Comparison of ENCODE assay signal across 1 fruit fly cellular context in genomic region chr3R:30770069-30770633, dm6.
TF ChIP-seq lines count a peak whose summit lies in the region.

No protein-coding gene starts in this region.

TF ChIP-seq in whole organism, embryonic, 481 proteins besides CTCF, POLR2A, EP300 and RAD21 (continued from another document and continues in another):
- TF ChIP-seq dmrt11E (tag; optimal IDR thresholded peaks at IDR 0.05; lab: Kevin White, UChicago) (peak; percentile 55), Trl (optimal IDR thresholded peaks at IDR 0.05; lab: Kevin White, UChicago) (no peak), Trl (GFP tag; optimal IDR thresholded peaks at IDR 0.05; lab: Kevin White, UChicago) (no peak), eve (GFP tag; optimal IDR thresholded peaks at IDR 0.05; lab: Kevin White, UChicago) (no peak), CG15073 (GFP tag; optimal IDR thresholded peaks at IDR 0.05; lab: Kevin White, UChicago) (no peak), NC2α (GFP tag; optimal IDR thresholded peaks at IDR 0.05; lab: Kevin White, UChicago) (no peak), bbx (GFP tag; IDR thresholded peaks at IDR 0.05; lab: Robert Waterston, UW; ENCODE audit: partially characterized antibody) (no peak), emc (GFP tag; optimal IDR thresholded peaks at IDR 0.05; lab: Kevin White, UChicago) (no peak), CG2129 (GFP tag; IDR thresholded peaks at IDR 0.05; lab: Robert Waterston, UW; ENCODE audit: partially characterized antibody) (no peak), dpn (GFP tag; optimal IDR thresholded peaks at IDR 0.05; lab: Kevin White, UChicago) (no peak), CG17568 (GFP tag; optimal IDR thresholded peaks at IDR 0.05; lab: Kevin White, UChicago) (no peak), mirr (GFP tag; optimal IDR thresholded peaks at IDR 0.05; lab: Kevin White, UChicago) (no peak), phol (tag; optimal IDR thresholded peaks at IDR 0.05; lab: Kevin White, UChicago) (no peak), CG4707 (GFP tag; optimal IDR thresholded peaks at IDR 0.05; lab: Kevin White, UChicago) (no peak), E2f2 (GFP tag; IDR thresholded peaks at IDR 0.05; lab: Robert Waterston, UW) (no peak), MTF-1 (GFP tag; optimal IDR thresholded peaks at IDR 0.05; lab: Kevin White, UChicago; ENCODE audit: borderline replicate concordance) (no peak), Usf (GFP tag; optimal IDR thresholded peaks at IDR 0.05; lab: Kevin White, UChicago) (no peak), kay (GFP tag; optimal IDR thresholded peaks at IDR 0.05; lab: Kevin White, UChicago) (no peak), Blimp-1 (GFP tag; optimal IDR thresholded peaks at IDR 0.05; lab: Kevin White, UChicago) (no peak), CG4404 (GFP tag; IDR thresholded peaks at IDR 0.05; lab: Robert Waterston, UW) (peak; percentile 49), CG43689 (GFP tag; IDR thresholded peaks at IDR 0.05; lab: Robert Waterston, UW) (no peak), CG2116 (GFP tag; optimal IDR thresholded peaks at IDR 0.05; lab: Kevin White, UChicago) (no peak), dm (GFP tag; optimal IDR thresholded peaks at IDR 0.05; lab: Kevin White, UChicago) (peak; percentile 27), zfh1 (GFP tag; IDR thresholded peaks at IDR 0.05; lab: Robert Waterston, UW) (peak; percentile 35; the same call in 1 of the 3 replicates), fd96Cb (tag; optimal IDR thresholded peaks at IDR 0.05; lab: Kevin White, UChicago) (no peak), Mrtf (GFP tag; IDR thresholded peaks at IDR 0.05; lab: Robert Waterston, UW) (no peak), onecut (GFP tag; IDR thresholded peaks at IDR 0.05; lab: Robert Waterston, UW) (no peak), z (GFP tag; IDR thresholded peaks at IDR 0.05; lab: Robert Waterston, UW) (no peak), cwo (GFP tag; optimal IDR thresholded peaks at IDR 0.05; lab: Kevin White, UChicago) (no peak), pan (optimal IDR thresholded peaks at IDR 0.05; lab: Kevin White, UChicago) (no peak), pan (GFP tag; optimal IDR thresholded peaks at IDR 0.05 in 1 of 2, IDR thresholded peaks at IDR 0.05 in 1 of 2) (no peak), CG2199 (GFP tag; IDR thresholded peaks at IDR 0.05; lab: Robert Waterston, UW) (no peak), sens-2 (GFP tag; IDR thresholded peaks at IDR 0.05; lab: Robert Waterston, UW) (no peak), CG4328 (GFP tag; optimal IDR thresholded peaks at IDR 0.05; lab: Kevin White, UChicago) (no peak), CG7271 (tag; optimal IDR thresholded peaks at IDR 0.05; lab: Kevin White, UChicago) (no peak), CG11247 (GFP tag; IDR thresholded peaks at IDR 0.05; lab: Robert Waterston, UW) (no peak), Sin3A (optimal IDR thresholded peaks at IDR 0.05; lab: Kevin White, UChicago) (no peak), CG9727 (GFP tag; optimal IDR thresholded peaks at IDR 0.05; lab: Kevin White, UChicago) (no peak), zf30C (GFP tag; optimal IDR thresholded peaks at IDR 0.05; lab: Kevin White, UChicago) (peak; percentile 93), chm (GFP tag; IDR thresholded peaks at IDR 0.05; lab: Robert Waterston, UW) (no peak), CG11456 (GFP tag; IDR thresholded peaks at IDR 0.05; lab: Robert Waterston, UW) (no peak), kni (GFP tag; optimal IDR thresholded peaks at IDR 0.05; lab: Kevin White, UChicago) (no peak), CG1529 (GFP tag; optimal IDR thresholded peaks at IDR 0.05; lab: Kevin White, UChicago) (no peak), aop (GFP tag; IDR thresholded peaks at IDR 0.05; lab: Robert Waterston, UW) (no peak), CG17829 (tag; optimal IDR thresholded peaks at IDR 0.05; lab: Kevin White, UChicago) (peak; percentile 2), pros (GFP tag; optimal IDR thresholded peaks at IDR 0.05; lab: Kevin White, UChicago) (peak; percentile 10), CG13624 (GFP tag; optimal IDR thresholded peaks at IDR 0.05; lab: Kevin White, UChicago) (no peak), CG12391 (tag; optimal IDR thresholded peaks at IDR 0.05; lab: Kevin White, UChicago) (no peak), CG10979 (tag; optimal IDR thresholded peaks at IDR 0.05; lab: Kevin White, UChicago) (peak; percentile 27), ato (GFP tag; IDR thresholded peaks at IDR 0.05; lab: Robert Waterston, UW; ENCODE audit: partially characterized antibody) (no peak), Dref (GFP tag; IDR thresholded peaks at IDR 0.05; lab: Robert Waterston, UW) (no peak), sc (optimal IDR thresholded peaks at IDR 0.05; lab: Kevin White, UChicago) (no peak), sc (GFP tag; optimal IDR thresholded peaks at IDR 0.05; lab: Kevin White, UChicago) (no peak), CG9609 (GFP tag; optimal IDR thresholded peaks at IDR 0.05; lab: Kevin White, UChicago) (no peak), nerfin-2 (GFP tag; IDR thresholded peaks at IDR 0.05; lab: Robert Waterston, UW; ENCODE audit: partially characterized antibody) (no peak), CG10462 (GFP tag; optimal IDR thresholded peaks at IDR 0.05; lab: Kevin White, UChicago) (no peak), nerfin-1 (tag; optimal IDR thresholded peaks at IDR 0.05; lab: Kevin White, UChicago) (no peak), zen2 (GFP tag; IDR thresholded peaks at IDR 0.05; lab: Robert Waterston, UW; ENCODE audit: partially characterized antibody) (no peak), shn (GFP tag; optimal IDR thresholded peaks at IDR 0.05; lab: Kevin White, UChicago) (no peak), CrebB (tag; optimal IDR thresholded peaks at IDR 0.05; lab: Kevin White, UChicago) (no peak), CG12236 (GFP tag; optimal IDR thresholded peaks at IDR 0.05; lab: Kevin White, UChicago) (no peak), unpg (GFP tag; optimal IDR thresholded peaks at IDR 0.05; lab: Kevin White, UChicago) (no peak), wdn (GFP tag; IDR thresholded peaks at IDR 0.05; lab: Robert Waterston, UW) (no peak), CG12071 (GFP tag; optimal IDR thresholded peaks at IDR 0.05; lab: Kevin White, UChicago) (no peak), CG6765 (GFP tag; optimal IDR thresholded peaks at IDR 0.05; lab: Kevin White, UChicago) (no peak), Xbp1 (GFP tag; optimal IDR thresholded peaks at IDR 0.05; lab: Kevin White, UChicago) (no peak), prd (optimal IDR thresholded peaks at IDR 0.05; lab: Kevin White, UChicago) (no peak), prd (GFP tag; IDR thresholded peaks at IDR 0.05; lab: Robert Waterston, UW) (peak; percentile 48; the same call in 2 of the 3 replicates), Max (GFP tag; optimal IDR thresholded peaks at IDR 0.05; lab: Kevin White, UChicago) (no peak), CG2875 (GFP tag; optimal IDR thresholded peaks at IDR 0.05; lab: Kevin White, UChicago) (no peak), chn (GFP tag; optimal IDR thresholded peaks at IDR 0.05; lab: Kevin White, UChicago) (peak; percentile 31), caup (GFP tag; optimal IDR thresholded peaks at IDR 0.05; lab: Kevin White, UChicago; ENCODE audit: severe bottlenecking) (no peak), CG16779 (GFP tag; IDR thresholded peaks at IDR 0.05; lab: Robert Waterston, UW) (no peak), Fer3 (tag; optimal IDR thresholded peaks at IDR 0.05; lab: Kevin White, UChicago) (no peak), Med (GFP tag; lab: Kevin White, UChicago) (no peak), CG13894 (tag; optimal IDR thresholded peaks at IDR 0.05; lab: Kevin White, UChicago) (no peak), ab (GFP tag; optimal IDR thresholded peaks at IDR 0.05; lab: Kevin White, UChicago) (no peak), CG6175 (GFP tag; IDR thresholded peaks at IDR 0.05; lab: Robert Waterston, UW) (no peak), bsh (GFP tag; optimal IDR thresholded peaks at IDR 0.05; lab: Kevin White, UChicago) (peak in 1 of 2 experiments; percentile 26), ci (GFP tag; IDR thresholded peaks at IDR 0.05; lab: Robert Waterston, UW) (0 out of 3 replicates have a peak, but pooled peaks have one; percentile 34), Dbx (GFP tag; IDR thresholded peaks at IDR 0.05; lab: Robert Waterston, UW) (no peak), CG4854 (GFP tag; optimal IDR thresholded peaks at IDR 0.05; lab: Kevin White, UChicago) (no peak), zfh2 (GFP tag; optimal IDR thresholded peaks at IDR 0.05; lab: Kevin White, UChicago) (no peak), CG12104 (GFP tag; optimal IDR thresholded peaks at IDR 0.05; lab: Kevin White, UChicago) (no peak), Kr (GFP tag; optimal IDR thresholded peaks at IDR 0.05; lab: Kevin White, UChicago) (no peak), Six4 (GFP tag; optimal IDR thresholded peaks at IDR 0.05; lab: Kevin White, UChicago) (peak; percentile 5), CG11093 (GFP tag; IDR thresholded peaks at IDR 0.05; lab: Robert Waterston, UW) (no peak), CG8924 (tag; optimal IDR thresholded peaks at IDR 0.05; lab: Kevin White, UChicago) (no peak), cad (GFP tag; optimal IDR thresholded peaks at IDR 0.05; lab: Kevin White, UChicago) (no peak), CG33213 (GFP tag; optimal IDR thresholded peaks at IDR 0.05; lab: Kevin White, UChicago) (no peak), HLH3B (GFP tag; IDR thresholded peaks at IDR 0.05; lab: Robert Waterston, UW) (no peak), CG13775 (GFP tag; optimal IDR thresholded peaks at IDR 0.05; lab: Kevin White, UChicago) (no peak), CG31441 (GFP tag; IDR thresholded peaks at IDR 0.05; lab: Robert Waterston, UW) (no peak), dysf (GFP tag; IDR thresholded peaks at IDR 0.05; lab: Robert Waterston, UW) (no peak), Hsf (GFP tag; optimal IDR thresholded peaks at IDR 0.05; lab: Kevin White, UChicago) (no peak), CG10431 (GFP tag; optimal IDR thresholded peaks at IDR 0.05; lab: Kevin White, UChicago) (no peak), Oli (tag; optimal IDR thresholded peaks at IDR 0.05; lab: Kevin White, UChicago) (no peak), da (GFP tag; optimal IDR thresholded peaks at IDR 0.05; lab: Kevin White, UChicago) (no peak), ap (GFP tag; IDR thresholded peaks at IDR 0.05; lab: Robert Waterston, UW) (no peak), CG34422 (GFP tag; IDR thresholded peaks at IDR 0.05; lab: Robert Waterston, UW) (no peak), CG6689 (GFP tag; IDR thresholded peaks at IDR 0.05; lab: Robert Waterston, UW) (no peak), CG14050 (GFP tag; IDR thresholded peaks at IDR 0.05; lab: Robert Waterston, UW) (no peak), ham (GFP tag; IDR thresholded peaks at IDR 0.05; lab: Robert Waterston, UW) (no peak), CG10959 (GFP tag; IDR thresholded peaks at IDR 0.05; lab: Robert Waterston, UW) (0 out of 2 replicates have a peak, but pooled peaks have one; percentile 20), Xrp1 (GFP tag; IDR thresholded peaks at IDR 0.05; lab: Robert Waterston, UW) (peak; percentile 61), CG7357 (GFP tag; IDR thresholded peaks at IDR 0.05; lab: Robert Waterston, UW) (no peak), Spps (tag; optimal IDR thresholded peaks at IDR 0.05; lab: Kevin White, UChicago) (no peak), Atf-2 (GFP tag; optimal IDR thresholded peaks at IDR 0.05; lab: Kevin White, UChicago) (peak; percentile 15), CG14667 (GFP tag; IDR thresholded peaks at IDR 0.05; lab: Robert Waterston, UW) (no peak), twi (tag; optimal IDR thresholded peaks at IDR 0.05; lab: Kevin White, UChicago) (peak; percentile 99), CG15011 (GFP tag; optimal IDR thresholded peaks at IDR 0.05; lab: Kevin White, UChicago) (no peak), B-H1 (GFP tag; IDR thresholded peaks at IDR 0.05; lab: Robert Waterston, UW) (no peak), Adf1 (GFP tag; IDR thresholded peaks at IDR 0.05; lab: Robert Waterston, UW) (no peak), CG14014 (GFP tag; IDR thresholded peaks at IDR 0.05; lab: Robert Waterston, UW) (no peak), grn (GFP tag; optimal IDR thresholded peaks at IDR 0.05; lab: Kevin White, UChicago) (no peak), CG6683 (GFP tag; optimal IDR thresholded peaks at IDR 0.05; lab: Kevin White, UChicago) (no peak), Dip3 (GFP tag; optimal IDR thresholded peaks at IDR 0.05; lab: Kevin White, UChicago) (no peak), org-1 (GFP tag; optimal IDR thresholded peaks at IDR 0.05; lab: Kevin White, UChicago) (no peak), row (GFP tag; IDR thresholded peaks at IDR 0.05; lab: Robert Waterston, UW) (peak; percentile 50; the same call in 1 of the 3 replicates), CG42726 (GFP tag; IDR thresholded peaks at IDR 0.05; lab: Robert Waterston, UW; ENCODE audit: partially characterized antibody) (no peak), jumu (GFP tag; optimal IDR thresholded peaks at IDR 0.05; lab: Kevin White, UChicago) (no peak), hb (GFP tag; IDR thresholded peaks at IDR 0.05; lab: Robert Waterston, UW; ENCODE audit: partially characterized antibody) (no peak), CG12219 (GFP tag; optimal IDR thresholded peaks at IDR 0.05; lab: Kevin White, UChicago) (no peak), Chrac-16 (GFP tag; optimal IDR thresholded peaks at IDR 0.05; lab: Kevin White, UChicago) (no peak), Rx (GFP tag; IDR thresholded peaks at IDR 0.05; lab: Robert Waterston, UW) (no peak), schlank (tag; optimal IDR thresholded peaks at IDR 0.05; lab: Kevin White, UChicago) (no peak), tin (GFP tag; optimal IDR thresholded peaks at IDR 0.05; lab: Kevin White, UChicago) (no peak), Pdp1 (GFP tag; optimal IDR thresholded peaks at IDR 0.05; lab: Kevin White, UChicago) (no peak), gem (tag; optimal IDR thresholded peaks at IDR 0.05; lab: Kevin White, UChicago) (no peak), CG30431 (GFP tag; optimal IDR thresholded peaks at IDR 0.05; lab: Kevin White, UChicago) (peak; percentile 1), Sry-β (GFP tag; optimal IDR thresholded peaks at IDR 0.05; lab: Kevin White, UChicago) (no peak), luna (GFP tag; optimal IDR thresholded peaks at IDR 0.05; lab: Kevin White, UChicago) (no peak), H15 (GFP tag; IDR thresholded peaks at IDR 0.05; lab: Robert Waterston, UW) (no peak), slbo (GFP tag; IDR thresholded peaks at IDR 0.05; lab: Robert Waterston, UW) (no peak), GATAe (GFP tag; conservative IDR thresholded peaks at IDR 0.05; lab: Robert Waterston, UW) (no peak), CG10147 (GFP tag; optimal IDR thresholded peaks at IDR 0.05; lab: Kevin White, UChicago) (no peak), lov (optimal IDR thresholded peaks at IDR 0.05; lab: Kevin White, UChicago) (no peak), lov (GFP tag; IDR thresholded peaks at IDR 0.05; lab: Robert Waterston, UW) (0 out of 3 replicates have a peak, but pooled peaks have one; percentile 25), Hey (tag; optimal IDR thresholded peaks at IDR 0.05; lab: Kevin White, UChicago) (no peak), nmo (GFP tag; optimal IDR thresholded peaks at IDR 0.05; lab: Kevin White, UChicago) (no peak)
